Worm (Caenorhabditis elegans): ENCODE measurements around the gene C34E10.10.
A peak's percentile ranks its signal among the peaks of the same experiment; 100 is the strongest.

C34E10.10 gene

ce11 chrIII:5200349-5200748, 27.3 kb downstream of the C34E10.10 start:
- no peak for TF ChIP-seq ham-2 (GFP tag; optimal IDR thresholded peaks at IDR 0.05)
- no peak for TF ChIP-seq mab-5 (tag; optimal IDR thresholded peaks at IDR 0.05)
- no peak for TF ChIP-seq snpc-4 (tag; optimal IDR thresholded peaks at IDR 0.05)
- no peak for TF ChIP-seq pha-4 (tag; optimal IDR thresholded peaks at IDR 0.05)
- no peak for TF ChIP-seq sptf-1 (tag; optimal IDR thresholded peaks at IDR 0.05)
- no peak for TF ChIP-seq lsy-2 (tag; optimal IDR thresholded peaks at IDR 0.05)
- TF ChIP-seq flh-1 (GFP tag; optimal IDR thresholded peaks at IDR 0.05): no peak
- TF ChIP-seq nhr-2 (tag; optimal IDR thresholded peaks at IDR 0.05): no peak
- no peak for TF ChIP-seq cnd-1 (tag; optimal IDR thresholded peaks at IDR 0.05)
- no peak for TF ChIP-seq nhr-12 (tag; optimal IDR thresholded peaks at IDR 0.05)
- TF ChIP-seq tbx-8 (GFP tag; optimal IDR thresholded peaks at IDR 0.05): no peak
- no peak for TF ChIP-seq ces-1 (GFP tag; optimal IDR thresholded peaks at IDR 0.05)
- no peak for TF ChIP-seq drap-1 (GFP tag; optimal IDR thresholded peaks at IDR 0.05)
- no peak for TF ChIP-seq hlh-1 (tag; optimal IDR thresholded peaks at IDR 0.05)
- no peak for TF ChIP-seq nhr-76 (tag; optimal IDR thresholded peaks at IDR 0.05)
- no peak for TF ChIP-seq unc-39 (tag; optimal IDR thresholded peaks at IDR 0.05)
- no peak for TF ChIP-seq elt-1 (tag; optimal IDR thresholded peaks at IDR 0.05; ENCODE audit: borderline replicate concordance, insufficient read depth)
- TF ChIP-seq mep-1 (tag; optimal IDR thresholded peaks at IDR 0.05): no peak
- no peak for TF ChIP-seq bed-3 (GFP tag; optimal IDR thresholded peaks at IDR 0.05)
- TF ChIP-seq unc-120 (tag; optimal IDR thresholded peaks at IDR 0.05; ENCODE audit: poor library complexity, severe bottlenecking): no peak

- TF ChIP-seq cnd-1 (tag; optimal IDR thresholded peaks at IDR 0.05) (no peak), unc-62 (GFP tag; optimal IDR thresholded peaks at IDR 0.05) (no peak), flh-1 (GFP tag; optimal IDR thresholded peaks at IDR 0.05) (no peak), lsy-2 (tag; optimal IDR thresholded peaks at IDR 0.05) (no peak), tbx-8 (GFP tag; optimal IDR thresholded peaks at IDR 0.05) (no peak), ham-2 (GFP tag; optimal IDR thresholded peaks at IDR 0.05) (no peak), elt-1 (tag; optimal IDR thresholded peaks at IDR 0.05; ENCODE audit: borderline replicate concordance, insufficient read depth) (no peak), drap-1 (GFP tag; optimal IDR thresholded peaks at IDR 0.05) (no peak), nhr-76 (tag; optimal IDR thresholded peaks at IDR 0.05) (no peak), nhr-12 (tag; optimal IDR thresholded peaks at IDR 0.05) (no peak), ceh-83 (GFP tag; optimal IDR thresholded peaks at IDR 0.05) (no peak), M03D4.4 (tag; optimal IDR thresholded peaks at IDR 0.05) (no peak), snpc-4 (tag; optimal IDR thresholded peaks at IDR 0.05) (no peak), ces-1 (GFP tag; optimal IDR thresholded peaks at IDR 0.05) (no peak), pha-4 (tag; optimal IDR thresholded peaks at IDR 0.05) (no peak), zip-8 (tag; optimal IDR thresholded peaks at IDR 0.05) (no peak), mab-5 (tag; optimal IDR thresholded peaks at IDR 0.05) (no peak)
Observed at ce11 chrIII:5199577-5199976, 28.1 kb downstream of the C34E10.10 start, which contains the start of gene emb-8. Gene emb-8 (minus strand): TSS chrIII:5199677.

- no peak for TF ChIP-seq sem-2 (GFP tag; optimal IDR thresholded peaks at IDR 0.05)
- no peak for TF ChIP-seq nhr-76 (tag; optimal IDR thresholded peaks at IDR 0.05)
- TF ChIP-seq mab-5 (tag; optimal IDR thresholded peaks at IDR 0.05): no peak
- TF ChIP-seq mep-1 (tag; optimal IDR thresholded peaks at IDR 0.05): peak; percentile 18
- TF ChIP-seq nhr-2 (tag; optimal IDR thresholded peaks at IDR 0.05): no peak
Observed at ce11 chrIII:5196298-5197045, 31.2 kb downstream of the C34E10.10 start.

- no peak for TF ChIP-seq lin-13 (tag; optimal IDR thresholded peaks at IDR 0.05)
Observed at ce11 chrIII:5195690-5196089, 32.0 kb downstream of the C34E10.10 start, which contains the start of gene moc-6. Gene moc-6 (plus strand): TSS chrIII:5195990.

- TF ChIP-seq nhr-28 (tag; optimal IDR thresholded peaks at IDR 0.05): no peak
- TF ChIP-seq lsy-2 (tag; optimal IDR thresholded peaks at IDR 0.05): peak; percentile 42
Observed at ce11 chrIII:5193266-5193665, 34.4 kb downstream of the C34E10.10 start.

- TF ChIP-seq nhr-237 (tag; optimal IDR thresholded peaks at IDR 0.05): no peak
- peak; percentile 68 for TF ChIP-seq ces-1 (GFP tag; optimal IDR thresholded peaks at IDR 0.05)
Observed at ce11 chrIII:5190671-5191174, 37.0 kb downstream of the C34E10.10 start, which contains the start of gene hira-1. Gene hira-1 (plus strand): TSS chrIII:5191124.

Measured in whole organism, mixed stage, embryonic.